Fruit fly (Drosophila melanogaster) whole organism, embryonic: ENCODE results near the gene hang.

Source experiments
- Ada2b ChIP-seq: fragments of 200-800 bp; sonication (Bioruptor generic); IDR thresholded peaks from 2 replicates; pipeline ENCODE4 v1.3.6; 2022; ENCODE audit warnings: missing biosample characterization, missing genetic modification characterization
- Asciz ChIP-seq: fragments of 200-800 bp; sonication (Bioruptor generic); optimal IDR thresholded peaks from 2 replicates; lab custom pipeline; 2017; ENCODE audit warnings: missing biosample characterization, mild to moderate bottlenecking, missing genetic modification characterization, missing genetic modification reagents
- Bgb ChIP-seq: fragments of 200-800 bp; sonication (Bioruptor generic); IDR thresholded peaks from 2 replicates; pipeline ENCODE4 v1.3.6; 2022; ENCODE audit warnings: missing biosample characterization, missing genetic modification characterization; ENCODE audit not compliant: partially characterized antibody
- Blimp-1 ChIP-seq: fragments of 200-800 bp; sonication (Bioruptor generic); optimal IDR thresholded peaks from 3 replicates; lab custom pipeline; 2018; ENCODE audit warnings: missing biosample characterization, missing genetic modification characterization, mild to moderate bottlenecking, moderate library complexity, missing genetic modification reagents
- C15 ChIP-seq: fragments of 200-800 bp; sonication (Bioruptor generic); IDR thresholded peaks from 3 replicates; pipeline ENCODE4 v1.3.6; 2022; ENCODE audit warnings: missing biosample characterization, missing genetic modification characterization
- CG10462 ChIP-seq: fragments of 200-800 bp; sonication (Bioruptor generic); optimal IDR thresholded peaks from 2 replicates; lab custom pipeline; 2016; ENCODE audit warnings: missing biosample characterization, missing genetic modification characterization
- CG12769 ChIP-seq: fragments of 200-800 bp; sonication (Bioruptor generic); optimal IDR thresholded peaks from 2 replicates; lab custom pipeline; 2019; ENCODE audit warnings: missing biosample characterization, mild to moderate bottlenecking, missing genetic modification characterization, moderate library complexity
- CG17186 ChIP-seq: fragments of 200-800 bp; sonication (Bioruptor generic); optimal IDR thresholded peaks from 3 replicates; lab custom pipeline; 2017; ENCODE audit warnings: missing biosample characterization, missing genetic modification reagents, missing genetic modification characterization
- CG17912 ChIP-seq: fragments of 200-800 bp; sonication (Bioruptor generic); optimal IDR thresholded peaks from 2 replicates; lab custom pipeline; 2018; ENCODE audit warnings: missing biosample characterization, mild to moderate bottlenecking, missing genetic modification characterization
- CG1832 ChIP-seq: fragments of 200-800 bp; sonication (Bioruptor generic); optimal IDR thresholded peaks from 2 replicates; lab custom pipeline; 2017; ENCODE audit warnings: missing biosample characterization, mild to moderate bottlenecking, missing genetic modification characterization, inconsistent platforms
- CG18476 ChIP-seq: fragments of 200-800 bp; sonication (Bioruptor generic); optimal IDR thresholded peaks from 2 replicates; lab custom pipeline; 2016; ENCODE audit warnings: missing biosample characterization, mild to moderate bottlenecking, missing genetic modification characterization
- CG32772 ChIP-seq: fragments of 200-800 bp; sonication (Bioruptor generic); IDR thresholded peaks from 2 replicates; pipeline ENCODE4 v1.3.6; 2022; ENCODE audit warnings: missing biosample characterization, missing genetic modification characterization
- CG3995 ChIP-seq: fragments of 200-800 bp; sonication (Bioruptor generic); optimal IDR thresholded peaks from 3 replicates; lab custom pipeline; 2016; ENCODE audit warnings: missing biosample characterization, missing genetic modification characterization
- CG7928 ChIP-seq: fragments of 200-800 bp; sonication (Bioruptor generic); optimal IDR thresholded peaks from 2 replicates; lab custom pipeline; 2017; ENCODE audit warnings: missing biosample characterization, mild to moderate bottlenecking, missing genetic modification characterization
- CG8765 ChIP-seq: fragments of 200-800 bp; sonication (Bioruptor generic); IDR thresholded peaks from 2 replicates; pipeline ENCODE4 v1.3.6; 2022; ENCODE audit warnings: missing biosample characterization, missing genetic modification characterization
- CG9215 ChIP-seq: fragments of 200-800 bp; sonication (Bioruptor generic); IDR thresholded peaks from 2 replicates; pipeline ENCODE4 v1.3.6; 2022; ENCODE audit warnings: missing biosample characterization, missing genetic modification characterization
- CG9797 ChIP-seq: fragments of 200-800 bp; sonication (Bioruptor generic); optimal IDR thresholded peaks from 3 replicates; lab custom pipeline; 2018; ENCODE audit warnings: missing biosample characterization, mild to moderate bottlenecking, missing genetic modification characterization
- CG9817 ChIP-seq: fragments of 200-800 bp; sonication (Bioruptor generic); optimal IDR thresholded peaks from 2 replicates; lab custom pipeline; 2018; ENCODE audit warnings: missing biosample characterization, mild to moderate bottlenecking, missing genetic modification characterization, moderate library complexity
- CTCF ChIP-seq: fragments of 200-800 bp; sonication (Bioruptor generic); optimal IDR thresholded peaks from 2 replicates; lab custom pipeline; 2017; ENCODE audit warnings: missing biosample characterization, mild to moderate bottlenecking, missing genetic modification characterization, moderate library complexity
- Dfd ChIP-seq, 2 experiments: fragments of >200 bp; optimal IDR thresholded peaks; 2 replicates each; lab custom pipeline; 2017; ENCODE audit warnings: missing biosample characterization in 2 of 2, missing genetic modification characterization in 2 of 2
- Doc2 ChIP-seq: fragments of 200-800 bp; sonication (Bioruptor generic); IDR thresholded peaks from 2 replicates; pipeline ENCODE4 v1.3.6; 2022; ENCODE audit warnings: missing biosample characterization, missing genetic modification characterization
- Doc3 ChIP-seq: fragments of 200-800 bp; sonication (Bioruptor generic); IDR thresholded peaks from 3 replicates; pipeline ENCODE4 v1.3.6; 2022; ENCODE audit warnings: missing biosample characterization, missing genetic modification characterization; ENCODE audit not compliant: partially characterized antibody
- Dref ChIP-seq: fragments of 200-800 bp; sonication (Bioruptor generic); IDR thresholded peaks from 2 replicates; pipeline ENCODE4 v1.3.6; 2022; ENCODE audit warnings: missing biosample characterization, missing genetic modification characterization
- E2f1 ChIP-seq: fragments of 200-800 bp; sonication (Bioruptor generic); IDR thresholded peaks from 2 replicates; pipeline ENCODE4 v1.3.6; 2022; ENCODE audit warnings: missing biosample characterization, missing genetic modification characterization
- Kr ChIP-seq: fragments of 200-800 bp; sonication (Bioruptor generic); optimal IDR thresholded peaks from 2 replicates; lab custom pipeline; 2017; ENCODE audit warnings: missing biosample characterization, mild to moderate bottlenecking, missing genetic modification characterization
- Max ChIP-seq: fragments of 200-800 bp; sonication (Bioruptor generic); optimal IDR thresholded peaks from 2 replicates; lab custom pipeline; 2016; ENCODE audit warnings: missing biosample characterization, mild to moderate bottlenecking, missing genetic modification characterization
- Oli ChIP-seq: fragments of 200-800 bp; sonication (Bioruptor generic); optimal IDR thresholded peaks from 2 replicates; lab custom pipeline; 2018; ENCODE audit warnings: missing biosample characterization, mild to moderate bottlenecking, missing genetic modification characterization, moderate library complexity
- Xbp1 ChIP-seq: fragments of 200-800 bp; sonication (Bioruptor generic); optimal IDR thresholded peaks from 3 replicates; lab custom pipeline; 2016; ENCODE audit warnings: missing biosample characterization, mild to moderate bottlenecking, missing genetic modification characterization
- ato ChIP-seq: fragments of 200-800 bp; sonication (Bioruptor generic); IDR thresholded peaks from 2 replicates; pipeline ENCODE4 v1.3.6; 2022; ENCODE audit warnings: missing biosample characterization, missing genetic modification characterization; ENCODE audit not compliant: partially characterized antibody
- crol ChIP-seq: fragments of 200-800 bp; sonication (Bioruptor generic); IDR thresholded peaks from 2 replicates; pipeline ENCODE4 v1.3.6; 2022; ENCODE audit warnings: missing biosample characterization, missing genetic modification characterization
- cwo ChIP-seq: fragments of 200-800 bp; sonication (Bioruptor generic); optimal IDR thresholded peaks from 3 replicates; lab custom pipeline; 2017; ENCODE audit warnings: missing biosample characterization, missing genetic modification characterization, mild to moderate bottlenecking, moderate library complexity, missing genetic modification reagents
- da ChIP-seq: fragments of 200-800 bp; sonication (Bioruptor generic); optimal IDR thresholded peaks from 2 replicates; lab custom pipeline; 2016; ENCODE audit warnings: missing biosample characterization, missing genetic modification characterization
- dan ChIP-seq: fragments of 200-800 bp; sonication (Bioruptor generic); IDR thresholded peaks from 2 replicates; pipeline ENCODE4 v1.3.6; 2022; ENCODE audit warnings: missing biosample characterization, missing genetic modification characterization
- emc ChIP-seq: fragments of 200-800 bp; sonication (Bioruptor generic); optimal IDR thresholded peaks from 2 replicates; lab custom pipeline; 2016; ENCODE audit warnings: missing biosample characterization, missing genetic modification characterization
- ems ChIP-seq: fragments of 200-800 bp; sonication (Bioruptor generic); optimal IDR thresholded peaks from 3 replicates; lab custom pipeline; 2016; ENCODE audit warnings: missing biosample characterization, missing genetic modification characterization
- en ChIP-seq: fragments of 200-800 bp; sonication (Bioruptor generic); optimal IDR thresholded peaks from 2 replicates; lab custom pipeline; 2016; ENCODE audit warnings: missing biosample characterization, missing genetic modification characterization
- gem ChIP-seq: fragments of 200-800 bp; sonication (Bioruptor generic); optimal IDR thresholded peaks from 2 replicates; lab custom pipeline; 2019; ENCODE audit warnings: missing biosample characterization, mild to moderate bottlenecking, missing genetic modification characterization, moderate library complexity
- gro ChIP-seq: fragments of 200-800 bp; sonication (Bioruptor generic); optimal IDR thresholded peaks from 2 replicates; lab custom pipeline; 2016; ENCODE audit warnings: missing biosample characterization, missing genetic modification characterization
- her ChIP-seq: fragments of 200-800 bp; sonication (Bioruptor generic); optimal IDR thresholded peaks from 2 replicates; lab custom pipeline; 2016; ENCODE audit warnings: missing biosample characterization, missing genetic modification characterization
- org-1 ChIP-seq: fragments of 200-800 bp; sonication (Bioruptor generic); optimal IDR thresholded peaks from 2 replicates; lab custom pipeline; 2017; ENCODE audit warnings: missing biosample characterization, missing genetic modification characterization
- otp ChIP-seq: fragments of 200-800 bp; sonication (Bioruptor generic); IDR thresholded peaks from 3 replicates; pipeline ENCODE4, ENCODE4 v1.3.6; 2022; ENCODE audit warnings: missing biosample characterization, missing genetic modification characterization
- rib ChIP-seq: fragments of 200-800 bp; sonication (Bioruptor generic); IDR thresholded peaks from 2 replicates; pipeline ENCODE4 v1.3.6; 2022; ENCODE audit warnings: missing biosample characterization, missing genetic modification characterization
- row ChIP-seq: fragments of 200-800 bp; sonication (Bioruptor generic); IDR thresholded peaks from 3 replicates; pipeline ENCODE4 v1.3.6; 2022; ENCODE audit warnings: missing biosample characterization, missing genetic modification characterization
- scrt ChIP-seq: fragments of 200-800 bp; sonication (Bioruptor generic); optimal IDR thresholded peaks from 2 replicates; lab custom pipeline; 2018; ENCODE audit warnings: missing biosample characterization, mild to moderate bottlenecking, missing genetic modification characterization, moderate library complexity
- slp2 ChIP-seq: fragments of 200-800 bp; sonication (Bioruptor generic); optimal IDR thresholded peaks from 2 replicates; lab custom pipeline; 2016; ENCODE audit warnings: missing biosample characterization, missing genetic modification characterization
- sob ChIP-seq: fragments of 200-800 bp; sonication (Bioruptor generic); IDR thresholded peaks from 2 replicates; pipeline ENCODE4 v1.3.6; 2022; ENCODE audit warnings: missing biosample characterization, missing genetic modification characterization
- tll ChIP-seq, 2 experiments: fragments of 200-800 bp in 1 of 2; fragments of >200 bp in 1 of 2; sonication (Bioruptor generic) in 1 of 2; optimal IDR thresholded peaks; 2 replicates each; lab custom pipeline; 2017 to 2019; ENCODE audit warnings: missing biosample characterization in 2 of 2, missing genetic modification characterization in 2 of 2, mild to moderate bottlenecking in 1 of 2, moderate library complexity in 1 of 2
- tna ChIP-seq: fragments of 200-800 bp; sonication (Bioruptor generic); IDR thresholded peaks from 2 replicates; pipeline ENCODE4 v1.3.6; 2022; ENCODE audit warnings: missing biosample characterization, missing genetic modification characterization; ENCODE audit not compliant: partially characterized antibody
- vfl ChIP-seq: fragments of 200-800 bp; sonication (Bioruptor generic); optimal IDR thresholded peaks from 2 replicates; lab custom pipeline; 2016; ENCODE audit warnings: missing biosample characterization, missing genetic modification characterization
- wor ChIP-seq: fragments of 200-800 bp; sonication (Bioruptor generic); IDR thresholded peaks from 2 replicates; pipeline ENCODE4 v1.3.6; 2022; ENCODE audit warnings: missing biosample characterization, missing genetic modification characterization
- zfh1 ChIP-seq: fragments of 200-800 bp; sonication (Bioruptor generic); IDR thresholded peaks from 3 replicates; pipeline ENCODE4 v1.3.6; 2022; ENCODE audit warnings: missing biosample characterization, missing genetic modification characterization

Gene hang

DNA sequence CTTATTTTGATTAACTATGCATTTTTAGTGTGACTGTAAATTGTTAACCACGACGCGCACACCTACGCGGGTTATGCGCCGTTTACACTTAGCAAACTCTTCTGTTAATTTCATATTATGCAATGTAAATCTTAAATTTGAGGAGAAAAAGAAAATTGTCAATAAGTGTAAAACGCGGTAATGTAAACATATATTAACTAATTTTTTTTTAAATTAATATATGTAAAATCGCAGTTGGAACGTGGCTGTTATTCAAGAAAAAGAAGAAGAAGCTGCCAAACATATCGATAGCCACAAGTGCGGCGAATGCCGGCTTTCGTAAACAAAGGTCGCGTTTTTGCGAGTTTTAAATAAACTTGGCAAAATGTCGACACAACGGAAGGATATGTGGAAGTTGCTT, 31.2 kb upstream of the hang start, which contains the start of the genes TH1 and mei-41 (continued):
- peak; percentile 75; the same call in 1 of the 2 replicates for TF ChIP-seq dan (GFP tag; lab: Robert Waterston, UW)
- TF ChIP-seq rib (GFP tag; lab: Robert Waterston, UW), result peak; percentile 89
- no peak for TF ChIP-seq CG12769 (tag; lab: Kevin White, UChicago)
- peak; percentile 61 for TF ChIP-seq CG18476 (GFP tag; lab: Kevin White, UChicago)
- TF ChIP-seq E2f1 (GFP tag; lab: Robert Waterston, UW), result peak; percentile 95
- TF ChIP-seq Bgb, result peak; percentile 43; the same call in 1 of the 2 replicates
- no peak for TF ChIP-seq CG7928 (GFP tag; lab: Kevin White, UChicago)
- TF ChIP-seq Xbp1 (GFP tag; lab: Kevin White, UChicago), result peak; percentile 89
- no peak for TF ChIP-seq ato (GFP tag; lab: Robert Waterston, UW)
- peak; percentile 86 for TF ChIP-seq CG17186 (GFP tag; lab: Kevin White, UChicago)
- TF ChIP-seq sob, result peak; percentile 97
- peak; percentile 70 for TF ChIP-seq Dref
- TF ChIP-seq Dfd (GFP tag; optimal IDR thresholded peaks at IDR 0.05; lab: Kevin White, UChicago), result peak in 1 of 2 experiments; percentile 46
- TF ChIP-seq Asciz (GFP tag; lab: Kevin White, UChicago), result no peak
- TF ChIP-seq emc, result peak; percentile 12
- TF ChIP-seq en (GFP tag; lab: Kevin White, UChicago), result no peak
- TF ChIP-seq tna (GFP tag; lab: Robert Waterston, UW), result no peak
- peak; percentile 54 for TF ChIP-seq CG3995 (GFP tag; lab: Kevin White, UChicago)
- TF ChIP-seq otp (GFP tag; lab: Robert Waterston, UW), result peak; percentile 92
- peak; percentile 41; the same call in 1 of the 2 replicates for TF ChIP-seq crol (GFP tag; lab: Robert Waterston, UW)
- TF ChIP-seq CG1832 (GFP tag; lab: Kevin White, UChicago), result no peak
- TF ChIP-seq ems, result peak; percentile 59
- TF ChIP-seq CG9215, result peak; percentile 94
- peak; percentile 60 for TF ChIP-seq org-1 (GFP tag; lab: Kevin White, UChicago)
- peak; percentile 79 for TF ChIP-seq Max (GFP tag; lab: Kevin White, UChicago)
- peak; percentile 78; the same call in 1 of the 3 replicates for TF ChIP-seq C15 (GFP tag; lab: Robert Waterston, UW)
- TF ChIP-seq CG9797 (GFP tag; lab: Kevin White, UChicago), result peak; percentile 78

DNA sequence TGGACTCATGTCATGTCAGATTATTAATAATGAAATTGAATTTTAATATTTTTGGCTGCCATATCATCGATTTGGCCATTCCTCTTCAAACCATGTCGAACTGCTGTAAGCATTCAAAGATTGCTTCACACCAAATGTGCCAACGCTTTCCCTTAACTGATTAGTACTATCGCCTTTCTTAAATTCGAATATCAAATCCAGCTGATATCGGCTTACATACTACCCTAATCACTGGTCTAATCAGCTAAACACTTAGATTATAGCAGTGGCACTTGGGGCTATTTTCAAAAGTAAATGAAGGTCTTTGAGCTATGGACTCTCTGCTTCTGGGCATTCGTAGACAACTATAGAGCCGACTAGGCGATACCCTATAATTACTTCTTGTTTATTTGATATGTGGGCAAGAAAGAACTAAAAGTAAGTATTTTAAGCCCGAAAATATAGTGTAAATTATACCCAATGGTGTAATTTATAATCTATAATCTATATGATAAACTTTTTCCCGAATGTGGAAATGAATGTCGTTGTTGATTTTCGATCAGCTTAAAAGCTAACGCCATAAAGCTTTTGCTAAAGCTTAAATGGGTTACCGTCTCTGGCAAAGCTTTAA, 18.7 kb upstream of the hang start:
- TF ChIP-seq gro (GFP tag; lab: Kevin White, UChicago), result no peak
- TF ChIP-seq CG17912 (GFP tag; lab: Kevin White, UChicago), result no peak
- no peak for TF ChIP-seq Doc3
- TF ChIP-seq CG10462 (GFP tag; lab: Kevin White, UChicago), result peak; percentile 43
- TF ChIP-seq Oli, result peak; percentile 85
- peak; percentile 63 for TF ChIP-seq CG32772
- TF ChIP-seq Asciz (GFP tag; lab: Kevin White, UChicago), result peak; percentile 78
- no peak for TF ChIP-seq gem (tag; lab: Kevin White, UChicago)
- peak; percentile 28; the same call in 2 of the 3 replicates for TF ChIP-seq zfh1
- peak; percentile 36 for TF ChIP-seq her
- TF ChIP-seq row (GFP tag; lab: Robert Waterston, UW), result peak; percentile 92
- TF ChIP-seq tll (GFP tag; optimal IDR thresholded peaks at IDR 0.05; lab: Kevin White, UChicago), result no peak
- peak; percentile 65 for TF ChIP-seq vfl (GFP tag; lab: Kevin White, UChicago)
- TF ChIP-seq da (GFP tag; lab: Kevin White, UChicago), result no peak
- TF ChIP-seq CG9817 (tag; lab: Kevin White, UChicago), result peak; percentile 61
- TF ChIP-seq Ada2b (GFP tag; lab: Robert Waterston, UW), result peak; percentile 85
- TF ChIP-seq Blimp-1 (GFP tag; lab: Kevin White, UChicago), result no peak
- no peak for TF ChIP-seq Doc2 (GFP tag; lab: Robert Waterston, UW)
- TF ChIP-seq Kr (GFP tag; lab: Kevin White, UChicago), result no peak
- TF ChIP-seq CTCF (GFP tag; lab: Kevin White, UChicago), result no peak
- TF ChIP-seq slp2, result peak; percentile 23
- TF ChIP-seq scrt, result no peak
- peak; percentile 27; the same call in 1 of the 2 replicates for TF ChIP-seq wor (GFP tag; lab: Robert Waterston, UW)
- peak; percentile 79 for TF ChIP-seq cwo (GFP tag; lab: Kevin White, UChicago)
- no peak for TF ChIP-seq CG8765 (GFP tag; lab: Robert Waterston, UW)
